Fruit fly (Drosophila melanogaster): ENCODE data around the gene Rtel1.
A peak's percentile ranks its signal among the peaks of the same experiment; 100 is the strongest.

Rtel1 gene

dm6 chrX:5744992-5745732, 2.4 kb upstream of the Rtel1 start (continued):
- TF ChIP-seq MTF-1 (GFP tag; optimal IDR thresholded peaks at IDR 0.05; ENCODE audit: borderline replicate concordance) (no peak), CG34422 (GFP tag; IDR thresholded peaks at IDR 0.05) (0 out of 3 replicates have a peak, but pooled peaks have one; percentile 13), bowl (GFP tag; IDR thresholded peaks at IDR 0.05) (no peak; the same call in 1 of the 2 replicates), Doc3 (GFP tag; IDR thresholded peaks at IDR 0.05; ENCODE audit: partially characterized antibody) (peak; percentile 79), sna (GFP tag; IDR thresholded peaks at IDR 0.05; ENCODE audit: partially characterized antibody) (0 out of 2 replicates have a peak, but pooled peaks have one; percentile 43), mam (GFP tag; optimal IDR thresholded peaks at IDR 0.05) (peak; percentile 50), nerfin-1 (tag; optimal IDR thresholded peaks at IDR 0.05) (no peak), CG18262 (tag; optimal IDR thresholded peaks at IDR 0.05) (peak; percentile 37), Oli (tag; optimal IDR thresholded peaks at IDR 0.05) (peak; percentile 23), Optix (GFP tag; IDR thresholded peaks at IDR 0.05) (no peak), phol (tag; optimal IDR thresholded peaks at IDR 0.05) (peak; percentile 32), CG31365 (tag; optimal IDR thresholded peaks at IDR 0.05) (no peak), zfh1 (GFP tag; IDR thresholded peaks at IDR 0.05) (peak; percentile 37; the same call in 1 of the 3 replicates), Rfx (GFP tag; IDR thresholded peaks at IDR 0.05) (peak; percentile 58), bbx (GFP tag; IDR thresholded peaks at IDR 0.05; ENCODE audit: partially characterized antibody) (peak; percentile 46), C15 (GFP tag; IDR thresholded peaks at IDR 0.05) (no peak), ftz-f1 (GFP tag; optimal IDR thresholded peaks at IDR 0.05) (no peak), bsh (GFP tag; optimal IDR thresholded peaks at IDR 0.05) (no peak), disco-r (GFP tag; optimal IDR thresholded peaks at IDR 0.05) (peak; percentile 0), slp2 (GFP tag; optimal IDR thresholded peaks at IDR 0.05) (no peak), Rx (GFP tag; IDR thresholded peaks at IDR 0.05) (peak; percentile 12; the same call in 1 of the 2 replicates), Asciz (GFP tag; optimal IDR thresholded peaks at IDR 0.05) (no peak), CG8388 (GFP tag; optimal IDR thresholded peaks at IDR 0.05) (no peak), zen2 (GFP tag; IDR thresholded peaks at IDR 0.05; ENCODE audit: partially characterized antibody) (peak; percentile 34; the same call in 1 of the 3 replicates), Spps (tag; optimal IDR thresholded peaks at IDR 0.05) (no peak), Bgb (GFP tag; IDR thresholded peaks at IDR 0.05; ENCODE audit: partially characterized antibody) (peak; percentile 70), dan (GFP tag; IDR thresholded peaks at IDR 0.05) (no peak), gcm2 (GFP tag; optimal IDR thresholded peaks at IDR 0.05) (no peak), hbn (GFP tag; IDR thresholded peaks at IDR 0.05; ENCODE audit: partially characterized antibody) (peak; percentile 47), CG15514 (GFP tag; optimal IDR thresholded peaks at IDR 0.05) (peak; percentile 11), ato (GFP tag; IDR thresholded peaks at IDR 0.05; ENCODE audit: partially characterized antibody) (no peak), chif (GFP tag; optimal IDR thresholded peaks at IDR 0.05) (peak in 1 of 2 experiments; percentile 41), mirr (GFP tag; optimal IDR thresholded peaks at IDR 0.05) (no peak), p53 (GFP tag; optimal IDR thresholded peaks at IDR 0.05) (no peak), Myb (GFP tag; optimal IDR thresholded peaks at IDR 0.05) (peak; percentile 5), CG2678 (tag; optimal IDR thresholded peaks at IDR 0.05) (peak; percentile 38), E2f2 (GFP tag; IDR thresholded peaks at IDR 0.05) (no peak), Bdp1 (GFP tag; optimal IDR thresholded peaks at IDR 0.05) (no peak), CG9215 (GFP tag; IDR thresholded peaks at IDR 0.05) (peak; percentile 12; the same call in 1 of the 2 replicates), H2.0 (GFP tag; IDR thresholded peaks at IDR 0.05) (peak; percentile 29; the same call in 1 of the 2 replicates), lola (GFP tag; optimal IDR thresholded peaks at IDR 0.05) (peak in 1 of 3 experiments; percentile 24), CG8290 (GFP tag; optimal IDR thresholded peaks at IDR 0.05) (no peak), CG8290 (tag; optimal IDR thresholded peaks at IDR 0.05) (peak in 1 of 2 experiments; percentile 41), CG14860 (GFP tag; IDR thresholded peaks at IDR 0.05; ENCODE audit: partially characterized antibody) (peak; percentile 62; the same call in 1 of the 3 replicates), sim (GFP tag; IDR thresholded peaks at IDR 0.05) (no peak), h (optimal IDR thresholded peaks at IDR 0.05) (no peak), CG10565 (GFP tag; optimal IDR thresholded peaks at IDR 0.05) (no peak), Ets97D (GFP tag; optimal IDR thresholded peaks at IDR 0.05) (no peak)

Data from whole organism, embryonic.